Worm (Caenorhabditis elegans) whole organism, midembryonic: Measurements from ENCODE around the gene grl-19.
A peak's percentile ranks its signal among the peaks of the same experiment; 100 is the strongest.

Experiments used
- T22C8.4 ChIP-seq: fragments of 200-800 bp; sonication (Bioruptor generic); IDR thresholded peaks from 2 replicates; pipeline ENCODE4 v1.3.6; 2022; ENCODE audit warnings: missing genetic modification characterization, missing compliant biosample characterization
- cog-1 ChIP-seq: sonication (generic microtip); optimal IDR thresholded peaks from 2 replicates; lab custom pipeline; 2016; ENCODE audit warnings: missing genetic modification characterization, missing compliant biosample characterization
- flt-1 ChIP-seq: fragments of 200-800 bp; sonication (Bioruptor generic); IDR thresholded peaks from 2 replicates; pipeline ENCODE4 v1.3.6; 2022; ENCODE audit warnings: missing genetic modification characterization, missing compliant biosample characterization
- klf-2 ChIP-seq: fragments of 200-800 bp; sonication (Bioruptor generic); conservative IDR thresholded peaks from 2 replicates; pipeline ENCODE4 v1.3.6; 2022; ENCODE audit warnings: missing genetic modification reagents, missing genetic modification characterization, missing compliant biosample characterization
- med-1 ChIP-seq: sonication (generic microtip); optimal IDR thresholded peaks from 2 replicates; lab custom pipeline; 2017; ENCODE audit warnings: missing genetic modification characterization, mild to moderate bottlenecking, missing compliant biosample characterization, antibody characterized with exemption, missing genetic modification reagents; ENCODE audit not compliant: insufficient read depth
- ref-1 ChIP-seq: fragments of 200-800 bp; sonication (Bioruptor generic); conservative IDR thresholded peaks from 2 replicates; pipeline ENCODE4 v1.3.6; 2022; ENCODE audit warnings: missing genetic modification reagents, missing genetic modification characterization, missing compliant biosample characterization
- tab-1 ChIP-seq: fragments of 200-800 bp; sonication (Bioruptor generic); IDR thresholded peaks from 2 replicates; pipeline ENCODE4 v1.3.6; 2022; ENCODE audit warnings: missing genetic modification characterization, missing compliant biosample characterization
- ztf-23 ChIP-seq: fragments of 200-800 bp; sonication (Bioruptor generic); IDR thresholded peaks from 2 replicates; pipeline ENCODE4 v1.3.6; 2022; ENCODE audit warnings: missing genetic modification reagents, missing genetic modification characterization, missing compliant biosample characterization
- ztf-29 ChIP-seq: fragments of 200-800 bp; sonication (Bioruptor generic); IDR thresholded peaks from 2 replicates; pipeline ENCODE4 v1.3.6; 2022; ENCODE audit warnings: missing genetic modification reagents, missing genetic modification characterization, missing compliant biosample characterization

The grl-19 gene

ce11 chrIV:266148-266547, 13.8 kb upstream of the grl-19 start, which contains the start of gene T21D12.12:
Gene T21D12.12 (plus strand): TSS chrIV:266448.
- TF ChIP-seq ztf-23 (no peak), ztf-29 (no peak), cog-1 (tag; lab: Kevin White, UChicago) (no peak), tab-1 (GFP tag; lab: Robert Waterston, UW) (no peak)

- TF ChIP-seq klf-2 (no peak), flt-1 (no peak), cog-1 (tag; lab: Kevin White, UChicago) (no peak), ztf-29 (no peak), T22C8.4 (GFP tag; lab: Robert Waterston, UW) (peak; percentile 59)
These were observed 11.9 kb upstream of the grl-19 start, which contains the start of gene pat-6 for ce11 chrIV:264182-264709. Gene pat-6 (minus strand): TSS chrIV:264232.

DNA sequence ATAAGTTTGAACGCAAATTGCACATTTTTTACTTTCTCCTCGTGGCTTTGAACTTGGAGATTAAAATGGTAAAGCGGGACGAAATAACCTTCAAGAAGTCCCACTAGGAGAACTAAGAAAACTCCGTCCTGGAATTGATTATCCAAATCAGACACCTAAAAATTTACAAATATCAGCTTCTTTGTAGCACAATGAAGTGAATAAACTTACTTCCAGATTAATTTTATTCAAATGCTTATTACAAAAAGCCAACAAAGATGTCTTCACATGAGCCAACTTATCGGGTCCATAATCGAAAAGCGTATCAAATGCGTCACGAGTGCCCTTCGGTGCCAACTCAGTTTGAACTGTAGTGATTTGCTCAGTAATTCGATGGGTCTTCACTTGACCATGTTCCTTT, 10.1 kb upstream of the grl-19 start:
- TF ChIP-seq T22C8.4 (GFP tag; lab: Robert Waterston, UW), result no peak
- no peak for TF ChIP-seq klf-2
- no peak for TF ChIP-seq med-1 (GFP tag; lab: Kevin White, UChicago)
- TF ChIP-seq cog-1 (tag; lab: Kevin White, UChicago), result no peak
- no peak for TF ChIP-seq ztf-23

ce11 chrIV:261607-262006, 9.3 kb upstream of the grl-19 start, which contains the start of gene pqbp-1.1:
Gene pqbp-1.1 (minus strand): TSS chrIV:261683.
- TF ChIP-seq T22C8.4 (GFP tag; lab: Robert Waterston, UW) (peak; percentile 42; the same call in 1 of the 2 replicates), ztf-23 (no peak), flt-1 (0 out of 2 replicates have a peak, but pooled peaks have one; percentile 59), med-1 (GFP tag; lab: Kevin White, UChicago) (no peak)

- TF ChIP-seq ztf-29 (no peak), klf-2 (no peak), tab-1 (GFP tag; lab: Robert Waterston, UW) (no peak), cog-1 (tag; lab: Kevin White, UChicago) (no peak), flt-1 (no peak), ztf-23 (no peak), T22C8.4 (GFP tag; lab: Robert Waterston, UW) (no peak), med-1 (GFP tag; lab: Kevin White, UChicago) (no peak), ref-1 (GFP tag; lab: Robert Waterston, UW) (no peak)
These were observed 6.8 kb upstream of the grl-19 start, which contains the start of gene dpy-9 for ce11 chrIV:259142-259541. Gene dpy-9 (minus strand): TSS chrIV:259204.

DNA sequence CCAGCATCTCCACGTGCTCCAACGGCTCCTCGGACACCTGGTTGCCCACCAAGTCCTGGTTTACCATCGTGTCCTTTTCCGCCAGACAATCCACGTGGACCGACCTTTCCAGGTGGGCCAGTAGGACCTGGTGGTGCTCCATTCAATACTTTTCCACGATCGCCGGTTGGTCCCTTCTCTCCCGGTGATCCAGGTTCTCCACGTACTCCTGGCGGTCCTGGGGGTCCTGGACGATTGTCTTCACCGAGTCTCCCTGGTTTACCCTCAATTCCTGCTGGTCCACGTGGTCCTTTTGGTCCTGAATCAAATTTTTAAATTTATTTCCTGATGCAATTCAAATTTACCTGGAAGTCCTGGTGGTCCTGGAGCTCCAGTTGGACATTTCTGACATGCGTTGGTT, 6.0 kb upstream of the grl-19 start:
- TF ChIP-seq T22C8.4 (GFP tag; lab: Robert Waterston, UW) (no peak), flt-1 (no peak), tab-1 (GFP tag; lab: Robert Waterston, UW) (no peak), ztf-23 (no peak), ref-1 (GFP tag; lab: Robert Waterston, UW) (no peak), cog-1 (tag; lab: Kevin White, UChicago) (no peak), klf-2 (no peak), med-1 (GFP tag; lab: Kevin White, UChicago) (no peak), ztf-29 (no peak)

DNA sequence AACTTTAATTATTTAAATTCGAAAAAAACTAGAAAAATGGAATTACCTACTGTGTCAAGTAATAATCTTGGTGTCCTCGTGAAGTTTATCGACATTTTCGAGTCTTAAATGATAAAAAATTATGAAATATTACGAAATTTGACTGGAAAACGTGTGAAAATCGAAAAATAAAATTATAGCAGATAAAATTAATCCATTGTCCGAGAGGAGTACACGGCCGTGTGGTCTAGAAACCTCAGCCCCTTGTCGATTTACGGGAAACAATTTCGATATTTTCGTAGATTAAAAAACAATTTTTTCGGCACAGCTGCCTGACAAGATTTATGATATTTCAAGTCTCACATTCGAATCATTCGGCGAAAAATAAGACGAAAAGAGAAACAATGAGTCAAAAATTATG, 4.7 kb upstream of the grl-19 start, which contains the start of gene R02D3.8:
R02D3.8 (minus strand) TSS at position 109 of the 400 bp plus-strand sequence.
- TF ChIP-seq flt-1, result no peak
- TF ChIP-seq cog-1 (tag; lab: Kevin White, UChicago), result no peak
- TF ChIP-seq tab-1 (GFP tag; lab: Robert Waterston, UW), result no peak
- TF ChIP-seq med-1 (GFP tag; lab: Kevin White, UChicago), result no peak
- TF ChIP-seq ref-1 (GFP tag; lab: Robert Waterston, UW), result no peak
- no peak for TF ChIP-seq T22C8.4 (GFP tag; lab: Robert Waterston, UW)
- no peak for TF ChIP-seq klf-2
- no peak for TF ChIP-seq ztf-23
- TF ChIP-seq ztf-29, result no peak

DNA sequence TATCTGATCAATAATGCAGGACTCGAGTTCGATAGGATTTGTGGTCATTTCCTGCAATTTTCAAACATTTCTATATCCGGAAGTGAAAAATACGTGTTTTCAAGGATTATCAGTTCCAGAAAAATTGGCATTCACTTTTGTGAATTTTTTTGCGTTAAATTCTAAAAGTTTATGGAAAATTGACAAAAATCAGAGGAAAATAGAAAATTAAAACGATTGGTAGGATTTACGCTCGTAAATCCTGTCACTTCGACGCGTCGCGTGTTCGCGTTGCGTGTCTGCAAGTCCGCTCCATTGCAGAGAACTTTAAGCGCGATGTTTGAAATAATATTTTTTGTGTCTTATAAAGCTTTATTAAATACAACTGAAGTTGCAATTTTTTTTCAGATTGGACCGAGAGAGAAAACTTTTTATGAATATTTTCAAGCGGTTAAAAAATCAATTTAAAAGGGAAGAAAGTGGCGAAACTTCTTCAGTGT, 3.1 kb upstream of the grl-19 start, which contains the start of gene rcat-1:
rcat-1 (minus strand) TSS at position 51 of the 479 bp plus-strand sequence.
- TF ChIP-seq ztf-23, result peak; percentile 51; the same call in 1 of the 2 replicates
- no peak for TF ChIP-seq tab-1 (GFP tag; lab: Robert Waterston, UW)
- no peak for TF ChIP-seq ref-1 (GFP tag; lab: Robert Waterston, UW)
- TF ChIP-seq cog-1 (tag; lab: Kevin White, UChicago), result peak; percentile 63
- TF ChIP-seq ztf-29, result no peak
- TF ChIP-seq flt-1, result peak; percentile 69
- no peak for TF ChIP-seq T22C8.4 (GFP tag; lab: Robert Waterston, UW)
- no peak for TF ChIP-seq klf-2
- no peak for TF ChIP-seq med-1 (GFP tag; lab: Kevin White, UChicago)

- TF ChIP-seq ref-1 (GFP tag; lab: Robert Waterston, UW) (no peak), T22C8.4 (GFP tag; lab: Robert Waterston, UW) (no peak), klf-2 (no peak), med-1 (GFP tag; lab: Kevin White, UChicago) (no peak), ztf-29 (no peak), ztf-23 (no peak), cog-1 (tag; lab: Kevin White, UChicago) (no peak), flt-1 (no peak), tab-1 (GFP tag; lab: Robert Waterston, UW) (no peak)
These were observed 4.9 kb downstream of the grl-19 start for ce11 chrIV:247494-247893.

DNA sequence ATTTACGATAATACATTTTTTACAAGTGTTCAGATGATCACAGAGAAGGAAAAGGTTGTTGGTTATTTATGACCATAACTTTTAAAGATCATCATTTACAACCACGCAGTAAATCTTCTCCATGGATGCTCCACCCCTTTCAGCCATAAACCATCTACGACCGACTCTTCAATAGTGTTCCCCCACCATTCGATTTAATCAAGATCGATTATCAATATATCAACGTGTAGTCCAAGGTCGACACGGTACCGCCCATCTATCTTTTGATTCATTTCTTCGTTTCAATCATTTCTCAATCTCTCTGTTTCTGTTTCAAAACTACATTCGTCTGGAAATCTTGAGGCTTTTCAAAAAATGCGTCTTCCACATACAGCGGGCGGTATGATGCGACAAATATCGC, 7.5 kb downstream of the grl-19 start, which contains the start of gene aass-1:
aass-1 (plus strand) TSS at position 301 of the 400 bp plus-strand sequence.
- no peak for TF ChIP-seq ztf-23
- TF ChIP-seq flt-1, result no peak
- TF ChIP-seq ztf-29, result no peak
- TF ChIP-seq ref-1 (GFP tag; lab: Robert Waterston, UW), result no peak
- no peak for TF ChIP-seq T22C8.4 (GFP tag; lab: Robert Waterston, UW)
- no peak for TF ChIP-seq cog-1 (tag; lab: Kevin White, UChicago)
- no peak for TF ChIP-seq tab-1 (GFP tag; lab: Robert Waterston, UW)
- TF ChIP-seq klf-2, result no peak
- no peak for TF ChIP-seq med-1 (GFP tag; lab: Kevin White, UChicago)
